Worm (Caenorhabditis elegans): ENCODE results near the gene slc-25A18.1.

Gene slc-25A18.1

DNA sequence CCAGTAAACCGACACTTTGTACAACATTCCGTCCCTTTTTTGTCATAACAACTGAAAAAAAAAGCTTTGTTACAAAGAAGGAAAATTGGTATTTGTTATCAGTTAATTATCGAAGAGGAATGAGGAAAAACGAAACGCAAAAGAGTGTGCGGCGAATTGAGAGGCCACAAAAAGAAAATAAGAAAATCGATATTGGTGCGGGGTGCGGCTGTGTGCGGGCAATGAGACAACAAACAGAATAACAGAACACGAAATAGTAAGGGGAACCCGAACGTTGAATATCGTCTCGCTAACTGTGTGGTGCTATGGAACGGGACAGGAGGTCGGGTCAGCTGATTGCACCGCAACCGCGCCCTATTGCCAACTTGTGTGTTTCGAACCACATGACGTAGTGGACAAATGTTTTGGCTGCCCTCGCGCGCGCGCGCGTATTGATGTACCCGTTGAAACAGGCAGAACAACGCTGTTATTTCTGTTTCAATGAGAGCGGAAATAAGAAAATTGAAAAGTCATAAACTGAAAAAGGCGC is 36.9 kb upstream of the slc-25A18.1 start, which contains the start of gene C18B12.4 (continued):
- TF ChIP-seq rcor-1 (GFP tag; IDR thresholded peaks at IDR 0.05) (peak; percentile 75), Y95B8A.8 (GFP tag; IDR thresholded peaks at IDR 0.05) (0 out of 2 replicates have a peak, but pooled peaks have one; percentile 30), pbrm-1 (GFP tag; IDR thresholded peaks at IDR 0.05) (peak; percentile 66; the same call in 1 of the 2 replicates), tlf-1 (GFP tag; optimal IDR thresholded peaks at IDR 0.05) (peak; percentile 37), let-526 (GFP tag; IDR thresholded peaks at IDR 0.05) (peak; percentile 64; the same call in 1 of the 2 replicates), hsf-1 (GFP tag; IDR thresholded peaks at IDR 0.05) (no peak), lsy-27 (tag; optimal IDR thresholded peaks at IDR 0.05; ENCODE audit: borderline replicate concordance, insufficient read depth) (no peak), hmg-1.2 (GFP tag; IDR thresholded peaks at IDR 0.05) (peak; percentile 63), K12H6.12 (tag; optimal IDR thresholded peaks at IDR 0.05) (peak; percentile 89), nhr-27 (tag; optimal IDR thresholded peaks at IDR 0.05) (no peak), ceh-40 (GFP tag; IDR thresholded peaks at IDR 0.05) (no peak), mcd-1 (GFP tag; IDR thresholded peaks at IDR 0.05) (peak; percentile 95), nhr-90 (tag; optimal IDR thresholded peaks at IDR 0.05) (peak; percentile 46), efl-1 (GFP tag; optimal IDR thresholded peaks at IDR 0.05) (peak; percentile 60), F39B2.1 (GFP tag; IDR thresholded peaks at IDR 0.05) (no peak), dox-1 (GFP tag; IDR thresholded peaks at IDR 0.05) (peak; percentile 92), egrh-3 (GFP tag; IDR thresholded peaks at IDR 0.05) (no peak; the same call in 1 of the 2 replicates), ekl-4 (GFP tag; IDR thresholded peaks at IDR 0.05) (no peak), D2030.7 (GFP tag; IDR thresholded peaks at IDR 0.05) (no peak), nfya-2 (GFP tag; IDR thresholded peaks at IDR 0.05) (no peak), snpc-1.3 (tag; optimal IDR thresholded peaks at IDR 0.05; ENCODE audit: insufficient read depth) (no peak), K11D2.4 (GFP tag; IDR thresholded peaks at IDR 0.05) (peak; percentile 87; the same call in 1 of the 2 replicates), nfyb-1 (GFP tag; IDR thresholded peaks at IDR 0.05) (peak; percentile 87), ztf-6 (GFP tag; IDR thresholded peaks at IDR 0.05) (0 out of 2 replicates have a peak, but pooled peaks have one; percentile 57), mel-28 (tag; optimal IDR thresholded peaks at IDR 0.05; ENCODE audit: borderline replicate concordance) (no peak), F23B12.7 (tag; optimal IDR thresholded peaks at IDR 0.05; ENCODE audit: insufficient read depth) (peak; percentile 59), gei-17 (GFP tag; optimal IDR thresholded peaks at IDR 0.05) (peak; percentile 51), madf-3 (GFP tag; IDR thresholded peaks at IDR 0.05) (peak; percentile 70; the same call in 1 of the 2 replicates), F10E7.11 (tag; optimal IDR thresholded peaks at IDR 0.05) (no peak), lin-26 (GFP tag; IDR thresholded peaks at IDR 0.05) (no peak; the same call in 1 of the 2 replicates), him-1 (tag; optimal IDR thresholded peaks at IDR 0.05) (no peak), zfh-2 (GFP tag; conservative IDR thresholded peaks at IDR 0.05) (peak; percentile 98), lin-54 (GFP tag; optimal IDR thresholded peaks at IDR 0.05) (peak; percentile 59), athp-1 (tag; optimal IDR thresholded peaks at IDR 0.05) (no peak), dpff-1 (tag; optimal IDR thresholded peaks at IDR 0.05) (no peak), rpc-1 (optimal IDR thresholded peaks at IDR 0.05) (no peak), rpc-1 (tag; optimal IDR thresholded peaks at IDR 0.05) (no peak), ets-4 (GFP tag; optimal IDR thresholded peaks at IDR 0.05) (peak; percentile 21), let-607 (tag; optimal IDR thresholded peaks at IDR 0.05) (peak; percentile 25 to 58), fkh-3 (tag; optimal IDR thresholded peaks at IDR 0.05) (no peak), nhr-80 (tag; optimal IDR thresholded peaks at IDR 0.05) (peak; percentile 91), F52B5.7 (tag; optimal IDR thresholded peaks at IDR 0.05) (peak; percentile 26), ztf-3 (GFP tag; optimal IDR thresholded peaks at IDR 0.05) (no peak), ztf-22 (GFP tag; optimal IDR thresholded peaks at IDR 0.05) (peak; percentile 47), B0035.1 (tag; optimal IDR thresholded peaks at IDR 0.05) (no peak), C06A6.2 (GFP tag; conservative IDR thresholded peaks at IDR 0.05) (peak; percentile 55; the same call in 1 of the 2 replicates), snpc-3.4 (tag; optimal IDR thresholded peaks at IDR 0.05) (no peak), B0336.3 (GFP tag; IDR thresholded peaks at IDR 0.05) (peak; percentile 89)

Data from whole organism, young adult.